Worm (Caenorhabditis elegans): ENCODE data around the gene sap-49.

ce11 chrII:8004752-8005151, 30.8 kb downstream of the sap-49 start:
- TF ChIP-seq med-1 (GFP tag; optimal IDR thresholded peaks at IDR 0.05; ENCODE audit: insufficient read depth) (no peak), cog-1 (tag; optimal IDR thresholded peaks at IDR 0.05) (no peak), klf-2 (GFP tag; conservative IDR thresholded peaks at IDR 0.05) (no peak), ztf-23 (GFP tag; IDR thresholded peaks at IDR 0.05) (no peak), T22C8.4 (GFP tag; IDR thresholded peaks at IDR 0.05) (no peak), flt-1 (GFP tag; IDR thresholded peaks at IDR 0.05) (no peak), tab-1 (GFP tag; IDR thresholded peaks at IDR 0.05) (no peak), ref-1 (GFP tag; conservative IDR thresholded peaks at IDR 0.05) (no peak)
